Worm (Caenorhabditis elegans): Measurements from ENCODE around the gene trpp-12.

DNA sequence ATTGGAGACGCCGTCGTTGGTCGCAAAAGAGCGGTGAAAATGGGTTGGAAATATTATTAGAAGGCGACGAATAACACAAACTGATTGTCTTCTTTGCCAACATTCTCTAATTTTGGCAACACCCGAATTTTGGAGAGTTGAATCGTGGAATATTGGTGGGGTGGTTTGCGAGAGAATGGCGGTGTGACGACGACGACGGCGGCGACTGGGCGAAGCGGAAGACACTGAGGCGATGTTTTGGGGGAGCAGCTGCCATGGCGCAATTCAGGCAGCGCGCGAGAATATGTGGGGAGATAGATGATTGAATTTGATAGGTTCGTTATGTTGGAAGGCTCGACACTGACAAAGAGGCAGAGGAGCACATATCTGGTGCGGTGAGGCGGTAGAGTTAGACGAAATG lies 41.5 kb downstream of the trpp-12 start:
- TF ChIP-seq rnt-1 (tag; optimal IDR thresholded peaks at IDR 0.05) (no peak), F13H6.1 (tag; optimal IDR thresholded peaks at IDR 0.05) (no peak), unc-55 (GFP tag; optimal IDR thresholded peaks at IDR 0.05) (no peak), pqm-1 (tag; optimal IDR thresholded peaks at IDR 0.05) (no peak)
